Fruit fly (Drosophila melanogaster): Measurements from ENCODE around the gene bnb.

Gene bnb

dm6 chrX:18773817-18774216, 23.7 kb downstream of the bnb start, which contains the start of gene CCKLR-17D3 (continued):
- TF ChIP-seq Taf1 (GFP tag; IDR thresholded peaks at IDR 0.05) (no peak), bigmax (GFP tag; optimal IDR thresholded peaks at IDR 0.05) (no peak), CG16813 (GFP tag; IDR thresholded peaks at IDR 0.05; ENCODE audit: partially characterized antibody) (0 out of 3 replicates have a peak, but pooled peaks have one; percentile 14), psq (GFP tag; optimal IDR thresholded peaks at IDR 0.05) (no peak), CG4360 (GFP tag; IDR thresholded peaks at IDR 0.05) (no peak), pho (GFP tag; optimal IDR thresholded peaks at IDR 0.05) (no peak), CG1603 (tag; optimal IDR thresholded peaks at IDR 0.05) (no peak), NK7.1 (GFP tag; optimal IDR thresholded peaks at IDR 0.05) (no peak), B-H2 (GFP tag; optimal IDR thresholded peaks at IDR 0.05) (no peak), Pdp1 (GFP tag; optimal IDR thresholded peaks at IDR 0.05) (no peak), z (GFP tag; IDR thresholded peaks at IDR 0.05) (no peak), Ptx1 (GFP tag; IDR thresholded peaks at IDR 0.05) (no peak), CkIIα-i1 (GFP tag; IDR thresholded peaks at IDR 0.05) (no peak), cas (GFP tag; IDR thresholded peaks at IDR 0.05) (no peak), corto (GFP tag; optimal IDR thresholded peaks at IDR 0.05) (no peak), BtbVII (GFP tag; optimal IDR thresholded peaks at IDR 0.05) (no peak), Ets65A (GFP tag) (peak; percentile 27), da (GFP tag; optimal IDR thresholded peaks at IDR 0.05) (no peak), exex (tag; optimal IDR thresholded peaks at IDR 0.05) (no peak), CG1529 (GFP tag; optimal IDR thresholded peaks at IDR 0.05) (no peak), CG15269 (tag; optimal IDR thresholded peaks at IDR 0.05) (no peak), tll (GFP tag; optimal IDR thresholded peaks at IDR 0.05) (no peak), zf30C (GFP tag; optimal IDR thresholded peaks at IDR 0.05) (no peak), CG33213 (GFP tag; optimal IDR thresholded peaks at IDR 0.05) (no peak), Ssrp (tag; optimal IDR thresholded peaks at IDR 0.05) (no peak), gcm2 (GFP tag; optimal IDR thresholded peaks at IDR 0.05) (no peak), Atf-2 (GFP tag; optimal IDR thresholded peaks at IDR 0.05) (no peak), dati (GFP tag; IDR thresholded peaks at IDR 0.05) (no peak), nom (GFP tag; optimal IDR thresholded peaks at IDR 0.05) (peak; percentile 5), CG11456 (GFP tag; IDR thresholded peaks at IDR 0.05) (no peak), CG8290 (GFP tag; optimal IDR thresholded peaks at IDR 0.05) (no peak), CG8290 (tag; optimal IDR thresholded peaks at IDR 0.05) (peak in 1 of 2 experiments; percentile 23), CHES-1-like (GFP tag; optimal IDR thresholded peaks at IDR 0.05) (no peak), Rfx (GFP tag; IDR thresholded peaks at IDR 0.05) (no peak), Lim3 (GFP tag; IDR thresholded peaks at IDR 0.05) (no peak), hb (GFP tag; IDR thresholded peaks at IDR 0.05; ENCODE audit: partially characterized antibody) (no peak), Elba2 (GFP tag; optimal IDR thresholded peaks at IDR 0.05) (no peak), jumu (GFP tag; optimal IDR thresholded peaks at IDR 0.05) (no peak), chif (GFP tag; optimal IDR thresholded peaks at IDR 0.05) (no peak), ERR (GFP tag; optimal IDR thresholded peaks at IDR 0.05) (no peak), zfh2 (GFP tag; optimal IDR thresholded peaks at IDR 0.05) (no peak), gcm (GFP tag; optimal IDR thresholded peaks at IDR 0.05) (no peak), CG17829 (tag; optimal IDR thresholded peaks at IDR 0.05) (no peak), CG17802 (tag; optimal IDR thresholded peaks at IDR 0.05) (no peak), pb (GFP tag; optimal IDR thresholded peaks at IDR 0.05) (no peak), NC2β (GFP tag; optimal IDR thresholded peaks at IDR 0.05) (no peak), CG11504 (tag; optimal IDR thresholded peaks at IDR 0.05) (peak; percentile 99), her (GFP tag; optimal IDR thresholded peaks at IDR 0.05) (no peak), CG3995 (GFP tag; optimal IDR thresholded peaks at IDR 0.05) (no peak), CG14667 (GFP tag; IDR thresholded peaks at IDR 0.05) (no peak), gro (GFP tag; optimal IDR thresholded peaks at IDR 0.05) (no peak), CG42726 (GFP tag; IDR thresholded peaks at IDR 0.05; ENCODE audit: partially characterized antibody) (peak; percentile 29; the same call in 1 of the 2 replicates), odd (GFP tag; optimal IDR thresholded peaks at IDR 0.05) (no peak)
